Fruit fly (Drosophila melanogaster): ENCODE data around the gene CG13907.
A peak's percentile ranks its signal among the peaks of the same experiment; 100 is the strongest.

The CG13907 gene

DNA sequence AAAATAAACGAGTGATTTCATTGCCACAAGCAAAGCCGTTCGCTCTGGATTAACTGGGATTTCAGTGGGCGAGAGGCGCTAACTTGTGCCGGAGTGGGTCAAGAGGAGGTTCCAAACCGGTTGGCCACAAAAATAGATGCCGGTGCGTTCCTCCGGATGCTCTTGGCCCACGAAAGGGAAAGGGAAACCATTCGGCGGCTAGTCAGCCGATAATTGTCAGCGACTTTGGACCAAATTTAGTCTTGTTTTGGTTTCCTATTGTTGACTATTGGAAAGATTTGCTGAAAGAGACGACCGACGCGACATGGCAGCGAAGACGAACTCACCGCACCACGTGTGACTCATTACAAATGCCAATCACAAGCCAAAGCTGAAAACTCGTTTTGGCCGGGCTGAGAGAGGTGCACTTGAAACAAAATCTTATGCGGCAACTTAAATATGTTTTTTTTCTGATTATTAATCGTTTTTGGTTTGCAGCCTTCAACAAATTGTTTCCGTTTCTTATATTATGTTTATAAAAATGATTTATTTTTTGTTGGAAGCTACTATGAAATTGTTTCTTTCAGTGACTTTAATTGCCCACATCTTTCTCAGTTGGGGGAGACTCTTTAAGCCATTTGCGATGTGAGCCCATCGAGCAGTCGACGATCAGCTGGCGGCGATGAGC, 13.6 kb upstream of the CG13907 start, which contains the start of gene CG34056 (continued):
- TF ChIP-seq CG6254 (GFP tag; optimal IDR thresholded peaks at IDR 0.05) (peak; percentile 89), Nf-YB (GFP tag; optimal IDR thresholded peaks at IDR 0.05) (peak; percentile 73), CG12744 (GFP tag; optimal IDR thresholded peaks at IDR 0.05) (peak; percentile 57), CG17328 (GFP tag; IDR thresholded peaks at IDR 0.05) (peak; percentile 92), NfI (GFP tag; optimal IDR thresholded peaks at IDR 0.05) (peak; percentile 81)

DNA sequence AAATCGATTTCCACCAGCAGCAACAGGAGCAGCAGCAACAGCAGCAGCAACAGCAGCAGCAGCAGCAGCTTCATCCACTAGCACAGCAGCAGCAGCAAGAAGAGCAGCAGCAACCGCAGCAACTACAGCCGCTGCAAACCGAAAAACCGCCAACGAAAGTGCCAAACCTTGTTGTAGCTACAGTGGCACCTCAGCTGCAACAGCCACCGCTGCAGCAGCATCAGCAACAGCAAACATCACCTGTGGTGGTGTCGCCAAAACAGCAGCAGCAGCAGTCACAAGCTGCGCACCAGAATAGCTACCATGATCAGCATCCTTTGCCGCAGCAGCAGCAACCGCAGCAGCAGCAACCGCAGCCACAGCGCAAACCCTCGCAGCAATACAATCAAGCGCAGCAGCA, 6.6 kb upstream of the CG13907 start:
- TF ChIP-seq her (GFP tag; optimal IDR thresholded peaks at IDR 0.05) (no peak), ato (GFP tag; IDR thresholded peaks at IDR 0.05; ENCODE audit: partially characterized antibody) (no peak), CG33213 (GFP tag; optimal IDR thresholded peaks at IDR 0.05) (no peak), Dfd (GFP tag; optimal IDR thresholded peaks at IDR 0.05) (peak in 1 of 2 experiments; percentile 67)

DNA sequence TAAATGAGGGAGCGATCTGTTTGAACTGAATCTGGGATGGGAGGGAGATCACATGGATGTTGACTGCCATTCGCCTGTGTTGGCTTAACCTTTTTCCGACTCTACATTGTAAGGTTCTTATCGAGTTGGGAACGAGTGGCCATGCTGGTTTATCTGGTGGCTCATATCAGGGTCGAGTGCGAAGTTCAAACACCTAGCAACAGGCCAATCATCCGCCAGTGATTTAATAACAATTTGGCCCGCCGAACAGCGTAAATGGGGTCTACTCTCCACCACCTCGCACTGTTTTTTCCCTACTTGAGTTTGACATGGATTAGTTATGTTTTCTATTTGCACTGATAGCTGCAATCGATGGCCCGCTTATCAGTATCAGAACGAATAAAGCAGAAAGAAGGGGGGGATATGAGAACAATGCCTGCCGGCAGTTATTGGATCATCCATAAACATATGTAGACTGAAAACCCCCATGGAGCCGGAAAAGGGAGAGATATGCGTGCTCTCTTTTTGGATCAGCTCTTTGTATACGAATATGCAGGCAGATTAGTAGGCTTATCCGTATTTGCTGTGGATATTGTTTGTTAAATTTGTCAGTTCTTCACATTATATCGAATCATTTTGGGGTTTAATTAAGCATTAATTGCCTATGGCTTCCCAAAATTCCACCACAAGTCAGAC, 5.7 kb upstream of the CG13907 start:
- TF ChIP-seq Dref (GFP tag; IDR thresholded peaks at IDR 0.05) (no peak), CG8478 (optimal IDR thresholded peaks at IDR 0.05) (no peak), stwl (tag; optimal IDR thresholded peaks at IDR 0.05) (no peak), CG30431 (GFP tag; optimal IDR thresholded peaks at IDR 0.05) (no peak), Vsx1 (GFP tag; optimal IDR thresholded peaks at IDR 0.05) (peak; percentile 50), CG1233 (GFP tag; optimal IDR thresholded peaks at IDR 0.05) (no peak), hb (GFP tag; IDR thresholded peaks at IDR 0.05; ENCODE audit: partially characterized antibody) (no peak), knrl (GFP tag; IDR thresholded peaks at IDR 0.05; ENCODE audit: partially characterized antibody) (no peak), CG11504 (tag; optimal IDR thresholded peaks at IDR 0.05) (no peak), stc (GFP tag; IDR thresholded peaks at IDR 0.05) (no peak), CG12071 (GFP tag; optimal IDR thresholded peaks at IDR 0.05) (peak; percentile 10), CG12299 (tag; optimal IDR thresholded peaks at IDR 0.05) (no peak), esg (GFP tag; conservative IDR thresholded peaks at IDR 0.05) (no peak), eve (GFP tag; optimal IDR thresholded peaks at IDR 0.05) (no peak), zen2 (GFP tag; IDR thresholded peaks at IDR 0.05; ENCODE audit: partially characterized antibody) (no peak), CG18262 (tag; optimal IDR thresholded peaks at IDR 0.05) (peak; percentile 11), CG8388 (GFP tag; optimal IDR thresholded peaks at IDR 0.05) (no peak), sens (GFP tag) (peak; percentile 75), CG2199 (GFP tag; IDR thresholded peaks at IDR 0.05) (no peak), Med (GFP tag) (peak; percentile 54), salm (tag; optimal IDR thresholded peaks at IDR 0.05) (peak; percentile 34), Scr (GFP tag; IDR thresholded peaks at IDR 0.05; ENCODE audit: partially characterized antibody) (no peak), CG1602 (GFP tag; optimal IDR thresholded peaks at IDR 0.05) (no peak), Jarid2 (GFP tag; optimal IDR thresholded peaks at IDR 0.05) (no peak), nerfin-2 (GFP tag; IDR thresholded peaks at IDR 0.05; ENCODE audit: partially characterized antibody) (no peak), CG18619 (GFP tag; optimal IDR thresholded peaks at IDR 0.05) (no peak), CG12769 (tag; optimal IDR thresholded peaks at IDR 0.05) (peak; percentile 16), Xbp1 (GFP tag; optimal IDR thresholded peaks at IDR 0.05) (no peak), CG6813 (GFP tag; optimal IDR thresholded peaks at IDR 0.05) (no peak), shn (GFP tag; optimal IDR thresholded peaks at IDR 0.05) (no peak), peb (GFP tag; IDR thresholded peaks at IDR 0.05) (no peak), ash1 (GFP tag; optimal IDR thresholded peaks at IDR 0.05) (no peak), aop (GFP tag; IDR thresholded peaks at IDR 0.05) (no peak), ap (GFP tag; IDR thresholded peaks at IDR 0.05) (no peak), Dad (GFP tag; optimal IDR thresholded peaks at IDR 0.05) (no peak), CG3281 (GFP tag; optimal IDR thresholded peaks at IDR 0.05) (no peak)
